Fruit fly (Drosophila melanogaster): ENCODE results near the gene ssp6.

Gene ssp6

DNA sequence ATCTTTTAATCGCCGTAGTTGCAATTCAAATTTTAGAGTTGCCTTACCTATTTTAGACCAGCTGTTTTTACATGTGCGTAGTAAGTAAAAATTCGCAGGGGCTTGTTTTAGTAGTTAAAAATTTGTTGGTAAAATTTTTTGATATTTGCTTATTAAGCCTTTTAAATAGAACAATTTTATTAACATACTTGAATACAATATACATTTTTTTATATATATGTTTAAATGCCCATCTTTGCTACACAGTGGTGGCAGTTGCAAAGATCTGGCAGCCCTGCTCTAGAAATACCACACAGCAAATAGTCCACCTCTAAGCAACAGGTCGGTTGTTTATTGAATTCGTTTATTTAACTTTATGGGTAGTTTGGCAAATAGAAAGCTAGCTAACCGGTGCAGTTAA, 18.2 kb downstream of the ssp6 start, which contains the start of the genes CG10467 and loj (continued):
- TF ChIP-seq Sry-β (GFP tag; optimal IDR thresholded peaks at IDR 0.05) = peak; percentile 37
- peak; percentile 67 for TF ChIP-seq Jarid2 (GFP tag; optimal IDR thresholded peaks at IDR 0.05)
- peak; percentile 43 for TF ChIP-seq CG12071 (GFP tag; optimal IDR thresholded peaks at IDR 0.05)
- TF ChIP-seq ac (GFP tag; optimal IDR thresholded peaks at IDR 0.05) = peak; percentile 72
- peak; percentile 95 for TF ChIP-seq bcd (GFP tag; optimal IDR thresholded peaks at IDR 0.05)
- peak; percentile 81 for TF ChIP-seq CG8281 (tag; optimal IDR thresholded peaks at IDR 0.05)
- TF ChIP-seq sc (optimal IDR thresholded peaks at IDR 0.05) = no peak
- peak; percentile 85 for TF ChIP-seq sc (GFP tag; optimal IDR thresholded peaks at IDR 0.05)
- peak; percentile 96 for TF ChIP-seq Mrtf (GFP tag; IDR thresholded peaks at IDR 0.05)
- peak; percentile 86; the same call in 1 of the 2 replicates for TF ChIP-seq CG5953 (GFP tag; IDR thresholded peaks at IDR 0.05)
- peak; percentile 91 for TF ChIP-seq Sry-δ (GFP tag; optimal IDR thresholded peaks at IDR 0.05)
- TF ChIP-seq CG13775 (GFP tag; optimal IDR thresholded peaks at IDR 0.05) = peak; percentile 96
- TF ChIP-seq Mes4 (GFP tag; optimal IDR thresholded peaks at IDR 0.05) = peak; percentile 28
- peak; percentile 94 for TF ChIP-seq CG2199 (GFP tag; IDR thresholded peaks at IDR 0.05)
- peak; percentile 87 for TF ChIP-seq D19A (tag; optimal IDR thresholded peaks at IDR 0.05)
- peak; percentile 63 for TF ChIP-seq CG3995 (GFP tag; optimal IDR thresholded peaks at IDR 0.05)
- peak; percentile 87 for TF ChIP-seq jing (GFP tag; optimal IDR thresholded peaks at IDR 0.05)
- peak; percentile 96 for TF ChIP-seq unpg (GFP tag; optimal IDR thresholded peaks at IDR 0.05)
- peak; percentile 93 for TF ChIP-seq CG13894 (tag; optimal IDR thresholded peaks at IDR 0.05)
- TF ChIP-seq Blimp-1 (GFP tag; optimal IDR thresholded peaks at IDR 0.05) = peak; percentile 94
- TF ChIP-seq CG15601 (tag; optimal IDR thresholded peaks at IDR 0.05) = peak; percentile 93
- TF ChIP-seq tna (GFP tag; IDR thresholded peaks at IDR 0.05; ENCODE audit: partially characterized antibody) = no peak
- TF ChIP-seq bbx (GFP tag; IDR thresholded peaks at IDR 0.05; ENCODE audit: partially characterized antibody) = peak; percentile 58
- peak; percentile 57; the same call in 1 of the 2 replicates for TF ChIP-seq CG10321 (GFP tag; IDR thresholded peaks at IDR 0.05)
- peak; percentile 98 for TF ChIP-seq Gug (GFP tag; IDR thresholded peaks at IDR 0.05)
- peak; percentile 96 for TF ChIP-seq B-H1 (GFP tag; IDR thresholded peaks at IDR 0.05)
- TF ChIP-seq onecut (GFP tag; IDR thresholded peaks at IDR 0.05) = peak; percentile 82
- TF ChIP-seq zf30C (GFP tag; optimal IDR thresholded peaks at IDR 0.05) = no peak
- TF ChIP-seq emc (GFP tag; optimal IDR thresholded peaks at IDR 0.05) = peak; percentile 72
- peak; percentile 92 for TF ChIP-seq GATAe (GFP tag; conservative IDR thresholded peaks at IDR 0.05)
- peak; percentile 64 for TF ChIP-seq schlank (tag; optimal IDR thresholded peaks at IDR 0.05)
- TF ChIP-seq CG4854 (GFP tag; optimal IDR thresholded peaks at IDR 0.05) = peak; percentile 86
- TF ChIP-seq bowl (GFP tag; IDR thresholded peaks at IDR 0.05) = peak; percentile 81
- peak; percentile 91 for TF ChIP-seq ham (GFP tag; IDR thresholded peaks at IDR 0.05)
- peak; percentile 98 for TF ChIP-seq sob (GFP tag; IDR thresholded peaks at IDR 0.05)
- peak; percentile 89 for TF ChIP-seq CG11695 (GFP tag; IDR thresholded peaks at IDR 0.05)
- TF ChIP-seq CG9817 (tag; optimal IDR thresholded peaks at IDR 0.05) = peak; percentile 98
- TF ChIP-seq CG14860 (GFP tag; IDR thresholded peaks at IDR 0.05; ENCODE audit: partially characterized antibody) = peak; percentile 61; the same call in 2 of the 3 replicates
- TF ChIP-seq prd (optimal IDR thresholded peaks at IDR 0.05) = no peak
- TF ChIP-seq prd (GFP tag; IDR thresholded peaks at IDR 0.05) = peak; percentile 99
- TF ChIP-seq CG8924 (tag; optimal IDR thresholded peaks at IDR 0.05) = peak; percentile 96
- peak; percentile 5 for TF ChIP-seq disco-r (GFP tag; optimal IDR thresholded peaks at IDR 0.05)
- TF ChIP-seq sr (GFP tag; IDR thresholded peaks at IDR 0.05) = peak; percentile 63; the same call in 1 of the 3 replicates
- TF ChIP-seq CG14667 (GFP tag; IDR thresholded peaks at IDR 0.05) = peak; percentile 97
- TF ChIP-seq run (tag; optimal IDR thresholded peaks at IDR 0.05) = peak; percentile 77
- TF ChIP-seq Xrp1 (GFP tag; IDR thresholded peaks at IDR 0.05) = peak; percentile 97
- TF ChIP-seq dpn (GFP tag; optimal IDR thresholded peaks at IDR 0.05) = peak; percentile 80 to 98
- TF ChIP-seq dmrt11E (tag; optimal IDR thresholded peaks at IDR 0.05) = peak; percentile 98
- peak; percentile 99 for TF ChIP-seq Ptx1 (GFP tag; IDR thresholded peaks at IDR 0.05)
- peak; percentile 84 for TF ChIP-seq CG9437 (GFP tag; optimal IDR thresholded peaks at IDR 0.05)
- peak; percentile 98 for TF ChIP-seq Hr3 (GFP tag; optimal IDR thresholded peaks at IDR 0.05)

Measured in whole organism, embryonic.